Worm (Caenorhabditis elegans): Measurements from ENCODE around the gene dpy-11.

DNA sequence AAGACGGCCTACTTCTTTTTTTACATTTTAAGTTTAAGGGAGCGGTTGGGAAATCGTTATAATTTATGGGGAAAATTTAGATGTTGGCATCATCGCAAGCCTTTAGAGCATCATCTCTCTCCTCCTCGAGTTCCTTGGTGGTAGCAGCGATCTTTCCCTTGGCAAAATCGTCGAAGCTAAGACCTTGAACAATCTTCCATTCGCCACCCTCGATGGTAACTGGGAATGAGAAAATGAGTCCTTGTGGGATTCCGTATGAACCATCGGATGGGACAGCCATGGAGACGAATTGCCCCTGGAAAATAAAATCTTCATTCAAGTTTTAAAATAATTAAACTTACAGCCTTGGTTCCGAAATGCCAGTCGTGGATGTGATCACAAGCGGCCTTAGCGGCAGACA lies 304 bp upstream of the dpy-11 start:
- no peak for TF ChIP-seq egl-27 (tag; optimal IDR thresholded peaks at IDR 0.05)
- no peak for TF ChIP-seq jun-1 (tag; optimal IDR thresholded peaks at IDR 0.05)
- TF ChIP-seq ztf-4 (tag; optimal IDR thresholded peaks at IDR 0.05), result no peak
- TF ChIP-seq nhr-237 (tag; optimal IDR thresholded peaks at IDR 0.05), result no peak
